Worm (Caenorhabditis elegans): ENCODE measurements around the gene thoc-2.

DNA sequence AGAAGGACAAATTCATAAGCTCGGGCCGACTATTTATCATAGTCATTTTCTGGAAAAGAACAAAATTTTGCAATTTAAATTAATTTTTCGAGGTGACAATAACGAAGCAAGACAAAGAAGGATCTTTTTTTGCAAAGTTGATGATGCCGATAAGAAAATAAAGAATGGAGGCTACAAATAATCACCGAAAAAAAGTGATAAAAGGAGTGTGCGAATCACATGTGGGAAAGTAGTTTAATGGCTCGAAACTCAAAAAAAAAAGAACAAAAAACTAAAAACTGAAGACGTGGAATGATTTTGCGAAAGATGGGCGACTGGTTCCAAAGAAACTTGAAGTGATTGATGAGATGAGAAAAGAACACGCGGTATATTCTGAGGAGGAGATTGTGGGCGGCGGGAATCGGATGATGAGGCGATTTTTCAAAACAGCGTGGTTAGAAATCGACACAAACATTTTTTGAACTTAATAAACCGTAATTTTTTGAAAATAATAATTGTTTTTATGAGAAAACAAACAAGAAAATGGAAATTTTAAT lies 51.6 kb downstream of the thoc-2 start, which contains the start of gene atgl-1:
- TF ChIP-seq snpc-4 (tag; optimal IDR thresholded peaks at IDR 0.05): no peak
- no peak for TF ChIP-seq T20F7.1 (GFP tag; optimal IDR thresholded peaks at IDR 0.05)
- no peak for TF ChIP-seq nhr-76 (tag; optimal IDR thresholded peaks at IDR 0.05)
- no peak for TF ChIP-seq hif-1 (tag; optimal IDR thresholded peaks at IDR 0.05)
- TF ChIP-seq nhr-77 (tag; optimal IDR thresholded peaks at IDR 0.05): no peak
- no peak for TF ChIP-seq nhr-237 (tag; optimal IDR thresholded peaks at IDR 0.05)

All from whole organism, L4 larva.